Worm (Caenorhabditis elegans) whole organism, L1 larva: ENCODE measurements around the gene ebp-2.

Experiments used
- alr-1 ChIP-seq: fragments of 200-800 bp; sonication (Bioruptor generic); optimal IDR thresholded peaks from 2 replicates; lab custom pipeline; 2018; ENCODE audit warnings: borderline replicate concordance, mild to moderate bottlenecking, missing genetic modification characterization, missing compliant biosample characterization
- ama-1 ChIP-seq: fragments of 150-350 bp; optimal IDR thresholded peaks from 2 replicates; lab custom pipeline; 2014
- ceh-82 ChIP-seq, 3 experiments: fragments of 150-350 bp in 1 of 3; sonication (generic microtip) in 2 of 3; optimal IDR thresholded peaks; 2 replicates each; lab custom pipeline; 2014 to 2017; ENCODE audit warnings: missing biosample characterization in 3 of 3, missing genetic modification characterization in 3 of 3
- ceh-88 ChIP-seq: fragments of 200-800 bp; sonication (Bioruptor generic); IDR thresholded peaks from 2 replicates; pipeline ENCODE4 v1.3.6; 2022; ENCODE audit warnings: missing genetic modification characterization, missing compliant biosample characterization
- elt-3 ChIP-seq, 6 experiments: fragments of 150-350 bp in 1 of 6; sonication (generic microtip); optimal IDR thresholded peaks; 2 replicates each; lab custom pipeline; 2017 to 2018; ENCODE audit warnings: missing biosample characterization in 6 of 6, missing genetic modification characterization in 6 of 6, inconsistent platforms in 1 of 6
- lsy-2 ChIP-seq, 2 experiments: fragments of 150-350 bp; optimal IDR thresholded peaks; 2 replicates each; lab custom pipeline; 2014; ENCODE audit warnings: missing biosample characterization in 2 of 2, missing genetic modification characterization in 2 of 2
- nhr-12 ChIP-seq: sonication (generic microtip); optimal IDR thresholded peaks from 2 replicates; lab custom pipeline; 2017; ENCODE audit warnings: missing biosample characterization, missing genetic modification characterization
- nhr-76 ChIP-seq: sonication (generic microtip); optimal IDR thresholded peaks from 2 replicates; lab custom pipeline; 2017; ENCODE audit warnings: missing biosample characterization, missing genetic modification characterization
- nhr-90 ChIP-seq: sonication (generic microtip); optimal IDR thresholded peaks from 2 replicates; lab custom pipeline; 2016; ENCODE audit warnings: mild to moderate bottlenecking, missing genetic modification characterization, missing compliant biosample characterization; ENCODE audit not compliant: poor library complexity
- pag-3 ChIP-seq: sonication (generic microtip); optimal IDR thresholded peaks from 2 replicates; lab custom pipeline; 2017; ENCODE audit warnings: missing genetic modification characterization, mild to moderate bottlenecking, missing compliant biosample characterization, antibody characterized with exemption, borderline replicate concordance; ENCODE audit not compliant: insufficient read depth
- snpc-4 ChIP-seq: fragments of 150-350 bp; optimal IDR thresholded peaks from 2 replicates; lab custom pipeline; 2014; ENCODE audit warnings: missing biosample characterization, missing genetic modification characterization
- tlp-1 ChIP-seq: fragments of 150-350 bp; optimal IDR thresholded peaks from 2 replicates; lab custom pipeline; 2014; ENCODE audit warnings: missing biosample characterization, missing genetic modification characterization

DNA sequence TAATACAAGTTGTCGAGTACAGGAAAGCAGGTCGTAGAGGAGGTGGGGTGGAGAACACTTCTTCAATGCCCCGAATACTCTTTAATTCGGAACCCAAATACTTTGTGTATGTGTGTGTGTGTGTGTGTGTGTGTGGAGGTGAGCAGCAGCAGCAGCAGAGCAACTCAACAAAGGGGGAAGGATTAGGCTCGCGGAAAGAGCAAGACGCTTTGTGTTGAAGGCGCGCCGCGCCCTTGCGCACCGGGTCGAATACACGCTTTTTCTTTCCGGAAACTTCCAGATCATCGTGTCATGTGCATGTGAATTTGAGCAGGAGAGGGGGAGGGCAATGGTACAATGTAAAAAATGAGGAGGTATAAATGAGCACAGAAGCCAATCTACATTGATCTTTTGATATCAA lies 43.7 kb upstream of the ebp-2 start:
- TF ChIP-seq ceh-82 (tag; optimal IDR thresholded peaks at IDR 0.05; lab: Kevin White, UChicago), result no peak
- no peak for TF ChIP-seq nhr-76 (tag; lab: Kevin White, UChicago)
- TF ChIP-seq pag-3, result no peak
- no peak for TF ChIP-seq alr-1 (tag; lab: Kevin White, UChicago)
- no peak for TF ChIP-seq snpc-4 (tag; lab: Kevin White, UChicago)
- no peak for TF ChIP-seq tlp-1 (tag; lab: Kevin White, UChicago)
- TF ChIP-seq lsy-2 (tag; optimal IDR thresholded peaks at IDR 0.05; lab: Kevin White, UChicago), result no peak
- no peak for TF ChIP-seq elt-3 (tag; optimal IDR thresholded peaks at IDR 0.05; lab: Kevin White, UChicago)
- TF ChIP-seq ama-1 (lab: Kevin White, UChicago), result no peak
- no peak for TF ChIP-seq ceh-88 (GFP tag; lab: Robert Waterston, UW)
- no peak for TF ChIP-seq nhr-90 (tag; lab: Kevin White, UChicago)
- no peak for TF ChIP-seq nhr-12 (tag; lab: Kevin White, UChicago)
